Worm (Caenorhabditis elegans): ENCODE results near the gene T24C2.3.

The T24C2.3 gene

DNA sequence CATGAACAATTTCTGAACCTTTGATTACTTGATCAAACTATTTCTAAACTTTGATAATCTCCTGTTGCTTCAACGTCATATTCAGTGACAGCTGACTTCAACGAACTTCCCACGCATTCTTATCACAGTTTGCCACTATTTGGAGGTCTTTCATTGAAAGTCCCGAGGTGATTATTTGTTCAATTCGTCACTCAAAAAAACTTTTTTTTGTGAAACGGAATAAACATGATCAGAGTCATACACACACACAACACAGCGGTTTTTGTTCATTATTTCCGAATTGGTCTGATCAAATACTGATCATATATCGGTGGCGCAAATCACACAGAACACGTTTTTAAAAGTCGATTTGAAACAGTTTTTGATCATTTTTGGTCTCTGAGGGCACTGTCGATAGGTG is 13.1 kb downstream of the T24C2.3 start:
- TF ChIP-seq dpl-1 (GFP tag; optimal IDR thresholded peaks at IDR 0.05) = no peak
- TF ChIP-seq lin-54 (GFP tag; optimal IDR thresholded peaks at IDR 0.05) = no peak
- no peak for TF ChIP-seq F55B11.4 (tag; optimal IDR thresholded peaks at IDR 0.05; ENCODE audit: borderline replicate concordance, insufficient read depth)
- no peak for TF ChIP-seq Y95B8A.8 (GFP tag; IDR thresholded peaks at IDR 0.05)
- no peak for TF ChIP-seq snpc-4 (GFP tag; optimal IDR thresholded peaks at IDR 0.05)
- TF ChIP-seq snpc-4 (tag; optimal IDR thresholded peaks at IDR 0.05) = no peak
- TF ChIP-seq T07F8.4 (tag; optimal IDR thresholded peaks at IDR 0.05) = no peak

DNA sequence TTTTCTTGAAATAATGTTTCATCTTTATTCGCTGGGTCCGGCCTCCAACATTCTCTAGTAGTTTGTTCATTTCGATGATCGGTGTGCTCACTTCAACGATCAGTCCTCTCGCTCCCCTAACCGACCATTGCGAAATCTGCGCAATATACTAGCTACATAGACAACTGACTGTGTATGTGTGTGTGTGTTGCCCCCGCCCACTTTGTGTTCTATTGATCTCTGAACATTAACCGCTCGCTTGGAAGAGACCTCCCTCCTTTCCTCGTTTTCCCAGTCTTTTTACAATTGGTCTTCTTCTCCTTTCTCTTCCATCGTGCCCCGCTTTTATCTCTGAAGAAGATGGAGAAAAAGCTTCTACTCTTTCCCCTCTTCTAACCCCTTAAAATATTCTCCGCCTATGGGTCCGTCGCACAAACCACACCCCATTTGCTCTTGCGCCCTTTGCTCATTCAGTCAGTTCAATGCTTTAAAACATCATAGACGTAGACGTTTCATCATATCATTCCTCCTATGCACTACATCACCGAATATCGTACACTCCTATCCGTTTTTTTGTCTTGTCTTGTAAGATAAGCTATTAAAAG is 14.1 kb downstream of the T24C2.3 start:
- peak; percentile 26 for TF ChIP-seq ZK185.1 (tag; optimal IDR thresholded peaks at IDR 0.05; ENCODE audit: poor library complexity, severe bottlenecking)
- TF ChIP-seq ceh-58 (GFP tag; IDR thresholded peaks at IDR 0.05) = no peak
- TF ChIP-seq snpc-4 (GFP tag; optimal IDR thresholded peaks at IDR 0.05) = no peak
- peak in 1 of 4 experiments; percentile 20 for TF ChIP-seq snpc-4 (tag; optimal IDR thresholded peaks at IDR 0.05)
- peak; percentile 75 for TF ChIP-seq K12H6.12 (tag; optimal IDR thresholded peaks at IDR 0.05)
- peak; percentile 68 for TF ChIP-seq ceh-27 (GFP tag; optimal IDR thresholded peaks at IDR 0.05)
- TF ChIP-seq F33H1.4 (GFP tag; IDR thresholded peaks at IDR 0.05) = no peak
- TF ChIP-seq dox-1 (GFP tag; IDR thresholded peaks at IDR 0.05) = 0 out of 2 replicates have a peak, but pooled peaks have one; percentile 5
- TF ChIP-seq cebp-1 (GFP tag; IDR thresholded peaks at IDR 0.05) = peak; percentile 93
- peak; percentile 98 for TF ChIP-seq cebp-1 (tag; optimal IDR thresholded peaks at IDR 0.05)
- 0 out of 2 replicates have a peak, but pooled peaks have one; percentile 9 for TF ChIP-seq mcd-1 (GFP tag; IDR thresholded peaks at IDR 0.05)
- peak; percentile 33 for TF ChIP-seq lin-40 (tag; optimal IDR thresholded peaks at IDR 0.05)
- TF ChIP-seq zfh-2 (GFP tag; conservative IDR thresholded peaks at IDR 0.05) = peak; percentile 68; the same call in 1 of the 2 replicates

DNA sequence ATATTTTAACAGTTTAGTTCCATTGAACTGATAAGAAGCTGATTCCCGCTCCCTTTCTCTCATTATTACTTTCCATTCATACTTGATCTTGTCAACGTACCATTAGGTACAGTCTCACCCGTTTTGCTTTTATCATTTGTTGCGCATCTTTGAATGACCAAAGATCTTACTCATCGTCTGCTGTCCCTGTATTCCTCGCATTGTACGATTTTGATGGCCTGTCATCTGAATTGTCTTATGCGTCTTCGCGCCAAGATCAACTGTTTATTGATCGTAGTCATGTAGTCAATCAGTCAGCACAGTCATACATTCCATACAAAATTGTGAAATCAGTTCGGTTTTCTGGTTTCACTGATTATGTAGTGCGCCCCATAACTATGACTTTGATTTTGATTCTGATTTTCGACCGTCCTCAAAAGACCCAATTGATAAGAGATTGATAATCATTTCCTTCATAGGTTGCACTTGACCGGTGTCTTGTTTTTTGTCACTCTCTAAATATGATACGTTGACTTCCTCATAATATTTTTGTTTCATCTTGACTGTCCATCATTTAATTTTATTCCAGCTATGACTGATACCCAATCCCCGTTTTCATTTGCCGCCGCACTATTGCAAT is 14.7 kb downstream of the T24C2.3 start, which contains the start of gene nhr-3:
Gene nhr-3, plus strand, starts transcription at position 569 of the 619 bp plus-strand sequence.
- no peak for TF ChIP-seq dpl-1 (GFP tag; optimal IDR thresholded peaks at IDR 0.05)
- no peak for TF ChIP-seq hrde-1 (tag; optimal IDR thresholded peaks at IDR 0.05; ENCODE audit: borderline replicate concordance)
- peak; percentile 87 for TF ChIP-seq nhr-80 (tag; optimal IDR thresholded peaks at IDR 0.05)
- TF ChIP-seq cebp-1 (GFP tag; IDR thresholded peaks at IDR 0.05) = peak; percentile 66; the same call in 1 of the 2 replicates
- TF ChIP-seq cebp-1 (tag; optimal IDR thresholded peaks at IDR 0.05) = peak; percentile 85
- peak; percentile 12 for TF ChIP-seq unc-62 (GFP tag; optimal IDR thresholded peaks at IDR 0.05)
- TF ChIP-seq ztf-18 (tag; optimal IDR thresholded peaks at IDR 0.05) = no peak
- TF ChIP-seq hmg-1.2 (GFP tag; IDR thresholded peaks at IDR 0.05) = 0 out of 2 replicates have a peak, but pooled peaks have one; percentile 15
- no peak for TF ChIP-seq unc-130 (GFP tag; optimal IDR thresholded peaks at IDR 0.05)
- TF ChIP-seq tlf-1 (GFP tag; optimal IDR thresholded peaks at IDR 0.05) = no peak

ce11 chrX:14559084-14559483 is 15.8 kb downstream of the T24C2.3 start:
- no peak for TF ChIP-seq lag-1 (GFP tag; IDR thresholded peaks at IDR 0.05)
- no peak for TF ChIP-seq lin-54 (GFP tag; optimal IDR thresholded peaks at IDR 0.05)
- TF ChIP-seq nfyb-1 (GFP tag; IDR thresholded peaks at IDR 0.05) = 0 out of 2 replicates have a peak, but pooled peaks have one; percentile 34
- no peak for TF ChIP-seq F10E7.11 (tag; optimal IDR thresholded peaks at IDR 0.05)
- 0 out of 2 replicates have a peak, but pooled peaks have one; percentile 25 for TF ChIP-seq cebp-1 (GFP tag; IDR thresholded peaks at IDR 0.05)
- peak; percentile 93 for TF ChIP-seq cebp-1 (tag; optimal IDR thresholded peaks at IDR 0.05)
- no peak for TF ChIP-seq him-1 (tag; optimal IDR thresholded peaks at IDR 0.05)

Measured in whole organism, young adult.